Fruit fly (Drosophila melanogaster) whole organism, embryonic: ENCODE results near the gene vvl.

Experiments
- Asciz ChIP-seq: fragments of 200-800 bp; sonication (Bioruptor generic); optimal IDR thresholded peaks from 2 replicates; lab custom pipeline; 2017; ENCODE audit warnings: missing biosample characterization, mild to moderate bottlenecking, missing genetic modification characterization, missing genetic modification reagents
- CG10979 ChIP-seq: fragments of 200-800 bp; sonication (Bioruptor generic); optimal IDR thresholded peaks from 2 replicates; lab custom pipeline; 2018; ENCODE audit warnings: missing biosample characterization, mild to moderate bottlenecking, missing genetic modification characterization, moderate library complexity
- CG11247 ChIP-seq: fragments of 200-800 bp; sonication (Bioruptor generic); IDR thresholded peaks from 2 replicates; pipeline ENCODE4 v1.3.6; 2022; ENCODE audit warnings: missing biosample characterization, missing genetic modification characterization
- CG11723 ChIP-seq: fragments of 200-800 bp; sonication (Bioruptor generic); optimal IDR thresholded peaks from 2 replicates; lab custom pipeline; 2017; ENCODE audit warnings: missing biosample characterization, mild to moderate bottlenecking, missing genetic modification characterization
- CG1233 ChIP-seq: fragments of 200-800 bp; sonication (Bioruptor generic); optimal IDR thresholded peaks from 4 replicates; lab custom pipeline; 2018; ENCODE audit warnings: missing biosample characterization, mild to moderate bottlenecking, missing genetic modification characterization
- CG12391 ChIP-seq: fragments of 200-800 bp; sonication (Bioruptor generic); optimal IDR thresholded peaks from 3 replicates; lab custom pipeline; 2018; ENCODE audit warnings: missing biosample characterization, mild to moderate bottlenecking, missing genetic modification characterization, moderate library complexity
- CG14441 ChIP-seq: fragments of 200-800 bp; sonication (Bioruptor generic); IDR thresholded peaks from 2 replicates; pipeline ENCODE4 v1.3.6; 2022; ENCODE audit warnings: missing biosample characterization, missing genetic modification characterization
- CG14710 ChIP-seq: fragments of 200-800 bp; sonication (Bioruptor generic); optimal IDR thresholded peaks from 3 replicates; lab custom pipeline; 2019; ENCODE audit warnings: missing biosample characterization, mild to moderate bottlenecking, missing genetic modification characterization, moderate library complexity
- CG15696 ChIP-seq: fragments of 200-800 bp; sonication (Bioruptor generic); optimal IDR thresholded peaks from 2 replicates; lab custom pipeline; 2019; ENCODE audit warnings: missing biosample characterization, mild to moderate bottlenecking, missing genetic modification characterization, moderate library complexity
- CG1603 ChIP-seq: fragments of 200-800 bp; sonication (Bioruptor generic); optimal IDR thresholded peaks from 2 replicates; lab custom pipeline; 2019; ENCODE audit warnings: missing biosample characterization, mild to moderate bottlenecking, missing genetic modification characterization, moderate library complexity
- CG16815 ChIP-seq: fragments of 200-800 bp; sonication (Bioruptor generic); optimal IDR thresholded peaks from 3 replicates; lab custom pipeline; 2017; ENCODE audit warnings: missing biosample characterization, mild to moderate bottlenecking, missing genetic modification characterization
- CG17912 ChIP-seq: fragments of 200-800 bp; sonication (Bioruptor generic); optimal IDR thresholded peaks from 2 replicates; lab custom pipeline; 2018; ENCODE audit warnings: missing biosample characterization, mild to moderate bottlenecking, missing genetic modification characterization
- CG2712 ChIP-seq: fragments of 200-800 bp; optimal IDR thresholded peaks from 3 replicates; lab custom pipeline; 2019; ENCODE audit warnings: missing biosample characterization, mild to moderate bottlenecking, missing genetic modification characterization, moderate library complexity
- CG30431 ChIP-seq: fragments of 200-800 bp; sonication (Bioruptor generic); optimal IDR thresholded peaks from 2 replicates; lab custom pipeline; 2017; ENCODE audit warnings: missing biosample characterization, missing genetic modification characterization
- CG4820 ChIP-seq: fragments of 200-800 bp; sonication (Bioruptor generic); optimal IDR thresholded peaks from 3 replicates; lab custom pipeline; 2016; ENCODE audit warnings: missing biosample characterization, missing genetic modification characterization
- CG6854 ChIP-seq: fragments of 200-800 bp; sonication (Bioruptor generic); optimal IDR thresholded peaks from 3 replicates; lab custom pipeline; 2017; ENCODE audit warnings: missing biosample characterization, mild to moderate bottlenecking, missing genetic modification characterization
- CG7556 ChIP-seq: fragments of 200-800 bp; sonication (Bioruptor generic); optimal IDR thresholded peaks from 2 replicates; lab custom pipeline; 2017; ENCODE audit warnings: missing biosample characterization, mild to moderate bottlenecking, missing genetic modification characterization
- CG7839 ChIP-seq: fragments of 200-800 bp; sonication (Bioruptor generic); optimal IDR thresholded peaks from 3 replicates; lab custom pipeline; 2018; ENCODE audit warnings: missing biosample characterization, mild to moderate bottlenecking, missing genetic modification characterization, moderate library complexity
- CG8089 ChIP-seq: fragments of 200-800 bp; sonication (Bioruptor generic); optimal IDR thresholded peaks from 3 replicates; lab custom pipeline; 2016; ENCODE audit warnings: missing biosample characterization, missing genetic modification characterization
- CG8924 ChIP-seq: fragments of 200-800 bp; optimal IDR thresholded peaks from 3 replicates; lab custom pipeline; 2019; ENCODE audit warnings: missing biosample characterization, mild to moderate bottlenecking, missing genetic modification characterization, moderate library complexity
- CG9215 ChIP-seq: fragments of 200-800 bp; sonication (Bioruptor generic); IDR thresholded peaks from 2 replicates; pipeline ENCODE4 v1.3.6; 2022; ENCODE audit warnings: missing biosample characterization, missing genetic modification characterization
- CG9932 ChIP-seq: fragments of 200-800 bp; sonication (Bioruptor generic); IDR thresholded peaks from 2 replicates; pipeline ENCODE4 v1.3.6; 2022; ENCODE audit warnings: missing biosample characterization, missing genetic modification characterization
- D ChIP-seq, 2 experiments: fragments of 200-800 bp in 1 of 2; fragments of >200 bp in 1 of 2; sonication (Bioruptor generic) in 1 of 2; optimal IDR thresholded peaks; 2 replicates in 1 of 2; 3 replicates in 1 of 2; lab custom pipeline; 2017; ENCODE audit warnings: mild to moderate bottlenecking in 1 of 2, missing biosample characterization in 1 of 2, missing genetic modification characterization in 1 of 2, missing genetic modification reagents in 1 of 2
- Eip74EF ChIP-seq, 2 experiments: fragments of 200-800 bp in 1 of 2; fragments of >200 bp in 1 of 2; sonication (Bioruptor generic) in 1 of 2; optimal IDR thresholded peaks; 2 replicates each; lab custom pipeline; 2017 to 2019; ENCODE audit warnings: missing biosample characterization in 2 of 2, missing genetic modification characterization in 2 of 2, mild to moderate bottlenecking in 1 of 2, moderate library complexity in 1 of 2
- Gug ChIP-seq: fragments of 200-800 bp; sonication (Bioruptor generic); IDR thresholded peaks from 4 replicates; pipeline ENCODE4 v1.3.6; 2022; ENCODE audit warnings: missing biosample characterization, missing genetic modification characterization
- Lhr ChIP-seq: fragments of 200-800 bp; sonication (Bioruptor generic); optimal IDR thresholded peaks from 3 replicates; lab custom pipeline; 2017; ENCODE audit warnings: mild to moderate bottlenecking, missing biosample characterization, missing genetic modification reagents, missing genetic modification characterization
- NK7.1 ChIP-seq: fragments of 200-800 bp; sonication (Bioruptor generic); optimal IDR thresholded peaks from 3 replicates; lab custom pipeline; 2016; ENCODE audit warnings: missing biosample characterization, missing genetic modification characterization
- Ptx1 ChIP-seq: fragments of 200-800 bp; sonication (Bioruptor generic); IDR thresholded peaks from 2 replicates; pipeline ENCODE4 v1.3.6; 2022; ENCODE audit warnings: missing biosample characterization, missing genetic modification characterization
- Sox102F ChIP-seq: fragments of 200-800 bp; sonication (Bioruptor generic); optimal IDR thresholded peaks from 2 replicates; lab custom pipeline; 2018; ENCODE audit warnings: missing biosample characterization, mild to moderate bottlenecking, missing genetic modification characterization, moderate library complexity
- Sry-δ ChIP-seq: fragments of 200-800 bp; sonication (Bioruptor generic); optimal IDR thresholded peaks from 2 replicates; lab custom pipeline; 2016; ENCODE audit warnings: missing biosample characterization, missing genetic modification characterization
- Xbp1 ChIP-seq: fragments of 200-800 bp; sonication (Bioruptor generic); optimal IDR thresholded peaks from 3 replicates; lab custom pipeline; 2016; ENCODE audit warnings: missing biosample characterization, mild to moderate bottlenecking, missing genetic modification characterization
- ab ChIP-seq: fragments of 200-800 bp; sonication (Bioruptor generic); optimal IDR thresholded peaks from 2 replicates; lab custom pipeline; 2016; ENCODE audit warnings: missing biosample characterization, missing genetic modification characterization
- ato ChIP-seq: fragments of 200-800 bp; sonication (Bioruptor generic); IDR thresholded peaks from 2 replicates; pipeline ENCODE4 v1.3.6; 2022; ENCODE audit warnings: missing biosample characterization, missing genetic modification characterization; ENCODE audit not compliant: partially characterized antibody
- az2 ChIP-seq: fragments of 200-800 bp; sonication (Bioruptor generic); optimal IDR thresholded peaks from 3 replicates; lab custom pipeline; 2016; ENCODE audit warnings: missing biosample characterization, missing genetic modification characterization
- bbx ChIP-seq: fragments of 200-800 bp; sonication (Bioruptor generic); IDR thresholded peaks from 2 replicates; pipeline ENCODE4 v1.3.6; 2022; ENCODE audit warnings: missing biosample characterization, missing genetic modification characterization; ENCODE audit not compliant: partially characterized antibody
- chinmo ChIP-seq: fragments of 200-800 bp; sonication (Bioruptor generic); IDR thresholded peaks from 4 replicates; pipeline ENCODE4 v1.3.6; 2022; ENCODE audit warnings: missing biosample characterization, missing genetic modification characterization; ENCODE audit not compliant: partially characterized antibody
- gce ChIP-seq: fragments of 200-800 bp; sonication (Bioruptor generic); IDR thresholded peaks from 3 replicates; pipeline ENCODE4 v1.3.6; 2022; ENCODE audit warnings: missing biosample characterization, missing genetic modification characterization
- luna ChIP-seq: fragments of 200-800 bp; sonication (Bioruptor generic); optimal IDR thresholded peaks from 2 replicates; lab custom pipeline; 2016; ENCODE audit warnings: missing biosample characterization, missing genetic modification characterization
- nmo ChIP-seq: fragments of 200-800 bp; sonication (Bioruptor generic); optimal IDR thresholded peaks from 2 replicates; lab custom pipeline; 2018; ENCODE audit warnings: missing biosample characterization, mild to moderate bottlenecking, missing genetic modification characterization, moderate library complexity
- pros ChIP-seq: fragments of 200-800 bp; sonication (Bioruptor generic); optimal IDR thresholded peaks from 3 replicates; lab custom pipeline; 2019; ENCODE audit warnings: missing biosample characterization, mild to moderate bottlenecking, missing genetic modification characterization, moderate library complexity
- ro ChIP-seq: fragments of 200-800 bp; sonication (Bioruptor generic); IDR thresholded peaks from 2 replicates; pipeline ENCODE4 v1.3.6; 2022; ENCODE audit warnings: missing biosample characterization, missing genetic modification characterization
- seq ChIP-seq: fragments of 200-800 bp; sonication (Bioruptor generic); IDR thresholded peaks from 2 replicates; pipeline ENCODE4 v1.3.6; 2022; ENCODE audit warnings: missing biosample characterization, missing genetic modification characterization
- slou ChIP-seq: fragments of 200-800 bp; sonication (Bioruptor generic); optimal IDR thresholded peaks from 3 replicates; lab custom pipeline; 2016; ENCODE audit warnings: missing biosample characterization, missing genetic modification characterization
- stc ChIP-seq: fragments of 200-800 bp; sonication (Bioruptor generic); IDR thresholded peaks from 2 replicates; pipeline ENCODE4 v1.3.6; 2022; ENCODE audit warnings: missing biosample characterization, missing genetic modification characterization
- ttk ChIP-seq: fragments of 200-800 bp; sonication (Bioruptor generic); IDR thresholded peaks from 2 replicates; pipeline ENCODE4 v2.1.2; 2022; ENCODE audit warnings: missing biosample characterization, missing genetic modification characterization
- unpg ChIP-seq: fragments of 200-800 bp; sonication (Bioruptor generic); optimal IDR thresholded peaks from 3 replicates; lab custom pipeline; 2018; ENCODE audit warnings: missing biosample characterization, mild to moderate bottlenecking, missing genetic modification characterization, moderate library complexity
- z ChIP-seq: fragments of 200-800 bp; sonication (Bioruptor generic); IDR thresholded peaks from 3 replicates; pipeline ENCODE4 v1.3.6; 2022; ENCODE audit warnings: missing biosample characterization, missing genetic modification characterization
- zfh1 ChIP-seq: fragments of 200-800 bp; sonication (Bioruptor generic); IDR thresholded peaks from 3 replicates; pipeline ENCODE4 v1.3.6; 2022; ENCODE audit warnings: missing biosample characterization, missing genetic modification characterization

The vvl gene

dm6 chr3L:6834281-6835224 lies 44.6 kb downstream of the vvl start (continued):
- TF ChIP-seq CG11247 (GFP tag; lab: Robert Waterston, UW) (0 out of 2 replicates have a peak, but pooled peaks have one; percentile 18), ab (no peak), CG6854 (GFP tag; lab: Kevin White, UChicago) (no peak), Gug (no peak), CG14441 (GFP tag; lab: Robert Waterston, UW) (no peak), CG1603 (tag; lab: Kevin White, UChicago) (no peak), Ptx1 (GFP tag; lab: Robert Waterston, UW) (peak; percentile 32; the same call in 1 of the 2 replicates), chinmo (GFP tag; lab: Robert Waterston, UW) (0 out of 4 replicates have a peak, but pooled peaks have one; percentile 23), CG8924 (no peak), CG8089 (no peak), CG7839 (peak; percentile 3), slou (GFP tag; lab: Kevin White, UChicago) (no peak), CG2712 (tag; lab: Kevin White, UChicago) (peak; percentile 68), CG9215 (0 out of 2 replicates have a peak, but pooled peaks have one; percentile 16), z (GFP tag; lab: Robert Waterston, UW) (no peak), ro (GFP tag; lab: Robert Waterston, UW) (no peak), pros (GFP tag; lab: Kevin White, UChicago) (no peak), CG4820 (GFP tag; lab: Kevin White, UChicago) (no peak), bbx (GFP tag; lab: Robert Waterston, UW) (no peak), stc (GFP tag; lab: Robert Waterston, UW) (no peak), ato (no peak), nmo (GFP tag; lab: Kevin White, UChicago) (peak; percentile 22), gce (GFP tag; lab: Robert Waterston, UW) (no peak), CG12391 (peak; percentile 4), zfh1 (peak; percentile 20; the same call in 1 of the 3 replicates), NK7.1 (GFP tag; lab: Kevin White, UChicago) (no peak), CG7556 (GFP tag; lab: Kevin White, UChicago) (peak; percentile 33), CG14710 (tag; lab: Kevin White, UChicago) (peak; percentile 46), D (optimal IDR thresholded peaks at IDR 0.05; lab: Kevin White, UChicago) (no peak), D (GFP tag; optimal IDR thresholded peaks at IDR 0.05; lab: Kevin White, UChicago) (peak; percentile 26), Sox102F (no peak), Xbp1 (no peak), CG16815 (GFP tag; lab: Kevin White, UChicago) (no peak), CG11723 (no peak), ttk (no peak), Sry-δ (no peak), Lhr (GFP tag; lab: Kevin White, UChicago) (no peak), CG15696 (tag; lab: Kevin White, UChicago) (peak; percentile 58), Eip74EF (GFP tag; optimal IDR thresholded peaks at IDR 0.05; lab: Kevin White, UChicago) (no peak), unpg (no peak), CG10979 (tag; lab: Kevin White, UChicago) (peak; percentile 69), CG9932 (GFP tag; lab: Robert Waterston, UW) (no peak), az2 (GFP tag; lab: Kevin White, UChicago) (no peak), Asciz (GFP tag; lab: Kevin White, UChicago) (no peak), CG30431 (GFP tag; lab: Kevin White, UChicago) (no peak), CG1233 (GFP tag; lab: Kevin White, UChicago) (no peak), seq (GFP tag; lab: Robert Waterston, UW) (no peak), CG17912 (no peak), luna (GFP tag; lab: Kevin White, UChicago) (no peak)
